Fruit fly (Drosophila melanogaster) whole organism, embryonic: ENCODE results near the gene CAH4.

Experiments
- Atf-2 ChIP-seq: fragments of 200-800 bp; sonication (Bioruptor generic); optimal IDR thresholded peaks from 2 replicates; lab custom pipeline; 2016; ENCODE audit warnings: missing biosample characterization, missing genetic modification characterization
- BEAF-32 ChIP-seq: fragments of 200-800 bp; sonication (Bioruptor generic); optimal IDR thresholded peaks from 3 replicates; lab custom pipeline; 2017; ENCODE audit warnings: missing biosample characterization, missing genetic modification characterization, mild to moderate bottlenecking, moderate library complexity, missing genetic modification reagents
- CG10147 ChIP-seq: fragments of 200-800 bp; sonication (Bioruptor generic); optimal IDR thresholded peaks from 2 replicates; lab custom pipeline; 2019; ENCODE audit warnings: missing biosample characterization, mild to moderate bottlenecking, missing genetic modification characterization, moderate library complexity
- CG10654 ChIP-seq: fragments of 200-800 bp; sonication (Bioruptor generic); optimal IDR thresholded peaks from 2 replicates; lab custom pipeline; 2016; ENCODE audit warnings: missing biosample characterization, missing genetic modification characterization
- CG11695 ChIP-seq: fragments of 200-800 bp; sonication (Bioruptor generic); IDR thresholded peaks from 3 replicates; pipeline ENCODE4 v1.3.6; 2022; ENCODE audit warnings: missing biosample characterization, missing genetic modification characterization
- CG12769 ChIP-seq: fragments of 200-800 bp; sonication (Bioruptor generic); optimal IDR thresholded peaks from 2 replicates; lab custom pipeline; 2019; ENCODE audit warnings: missing biosample characterization, mild to moderate bottlenecking, missing genetic modification characterization, moderate library complexity
- CG13894 ChIP-seq: fragments of 200-800 bp; sonication (Bioruptor generic); optimal IDR thresholded peaks from 3 replicates; lab custom pipeline; 2018; ENCODE audit warnings: missing biosample characterization, mild to moderate bottlenecking, missing genetic modification characterization, moderate library complexity
- CG14014 ChIP-seq: fragments of 200-800 bp; sonication (Bioruptor generic); IDR thresholded peaks from 2 replicates; pipeline ENCODE4 v1.3.6; 2022; ENCODE audit warnings: missing biosample characterization, missing genetic modification characterization
- CG14965 ChIP-seq: fragments of 200-800 bp; sonication (Bioruptor generic); optimal IDR thresholded peaks from 2 replicates; lab custom pipeline; 2016; ENCODE audit warnings: missing biosample characterization, missing genetic modification characterization, borderline replicate concordance
- CG16863 ChIP-seq: fragments of 200-800 bp; sonication (Bioruptor generic); optimal IDR thresholded peaks from 3 replicates; lab custom pipeline; 2016; ENCODE audit warnings: missing biosample characterization, missing genetic modification characterization
- CG17612 ChIP-seq: fragments of 200-800 bp; sonication (Bioruptor generic); IDR thresholded peaks from 2 replicates; pipeline ENCODE4 v1.3.6; 2022; ENCODE audit warnings: missing biosample characterization, missing genetic modification characterization
- CG17829 ChIP-seq: fragments of 200-800 bp; optimal IDR thresholded peaks from 2 replicates; lab custom pipeline; 2019; ENCODE audit warnings: missing biosample characterization, mild to moderate bottlenecking, missing genetic modification characterization, moderate library complexity
- CG31365 ChIP-seq: fragments of 200-800 bp; sonication (Bioruptor generic); optimal IDR thresholded peaks from 2 replicates; lab custom pipeline; 2018; ENCODE audit warnings: missing biosample characterization, mild to moderate bottlenecking, missing genetic modification characterization
- CG33213 ChIP-seq: fragments of 200-800 bp; sonication (Bioruptor generic); optimal IDR thresholded peaks from 3 replicates; lab custom pipeline; 2016; ENCODE audit warnings: missing biosample characterization, missing genetic modification characterization
- CG3726 ChIP-seq: fragments of 200-800 bp; sonication (Bioruptor generic); IDR thresholded peaks from 3 replicates; pipeline ENCODE4, ENCODE4 v1.3.6; 2022; ENCODE audit warnings: missing biosample characterization, missing genetic modification characterization
- CG3838 ChIP-seq: fragments of 200-800 bp; sonication (Bioruptor generic); optimal IDR thresholded peaks from 3 replicates; lab custom pipeline; 2016; ENCODE audit warnings: missing biosample characterization, missing genetic modification characterization
- CG7372 ChIP-seq: fragments of 200-800 bp; sonication (Bioruptor generic); IDR thresholded peaks from 2 replicates; pipeline ENCODE4 v1.3.6; 2022; ENCODE audit warnings: missing biosample characterization, missing genetic modification characterization
- CG7786 ChIP-seq: fragments of 200-800 bp; sonication (Bioruptor generic); optimal IDR thresholded peaks from 2 replicates; lab custom pipeline; 2016; ENCODE audit warnings: missing biosample characterization, missing genetic modification characterization
- CG8089 ChIP-seq: fragments of 200-800 bp; sonication (Bioruptor generic); optimal IDR thresholded peaks from 3 replicates; lab custom pipeline; 2016; ENCODE audit warnings: missing biosample characterization, missing genetic modification characterization
- Eip74EF ChIP-seq, 2 experiments: fragments of 200-800 bp in 1 of 2; fragments of >200 bp in 1 of 2; sonication (Bioruptor generic) in 1 of 2; optimal IDR thresholded peaks; 2 replicates each; lab custom pipeline; 2017 to 2019; ENCODE audit warnings: missing biosample characterization in 2 of 2, missing genetic modification characterization in 2 of 2, mild to moderate bottlenecking in 1 of 2, moderate library complexity in 1 of 2
- Fer1 ChIP-seq: fragments of 200-800 bp; sonication (Bioruptor generic); optimal IDR thresholded peaks from 2 replicates; lab custom pipeline; 2017; ENCODE audit warnings: missing biosample characterization, mild to moderate bottlenecking, missing genetic modification characterization
- Fer2 ChIP-seq: fragments of 200-800 bp; sonication (Bioruptor generic); optimal IDR thresholded peaks from 2 replicates; lab custom pipeline; 2018; ENCODE audit warnings: missing biosample characterization, mild to moderate bottlenecking, missing genetic modification characterization, moderate library complexity
- HLHmδ ChIP-seq: fragments of 200-800 bp; sonication (Bioruptor generic); optimal IDR thresholded peaks from 2 replicates; lab custom pipeline; 2018; ENCODE audit warnings: missing biosample characterization, mild to moderate bottlenecking, missing genetic modification characterization, moderate library complexity
- HmgZ ChIP-seq: fragments of 200-800 bp; sonication (Bioruptor generic); optimal IDR thresholded peaks from 2 replicates; lab custom pipeline; 2018; ENCODE audit warnings: missing biosample characterization, mild to moderate bottlenecking, missing genetic modification characterization
- Hr39 ChIP-seq: fragments of >200 bp; optimal IDR thresholded peaks from 2 replicates; lab custom pipeline; 2017
- MESR4 ChIP-seq: fragments of 200-800 bp; sonication (Bioruptor generic); optimal IDR thresholded peaks from 2 replicates; lab custom pipeline; 2018; ENCODE audit warnings: missing biosample characterization, mild to moderate bottlenecking, missing genetic modification characterization, moderate library complexity
- NC2α ChIP-seq: fragments of 200-800 bp; sonication (Bioruptor generic); optimal IDR thresholded peaks from 2 replicates; lab custom pipeline; 2016; ENCODE audit warnings: missing biosample characterization, missing genetic modification characterization
- Ravus ChIP-seq: fragments of 200-800 bp; sonication (Bioruptor generic); IDR thresholded peaks from 2 replicates; pipeline ENCODE4 v1.3.6; 2022; ENCODE audit warnings: missing biosample characterization, missing genetic modification characterization
- Trl ChIP-seq, 3 experiments: fragments of >200 bp in 2 of 3; fragments of 200-800 bp in 1 of 3; sonication (Bioruptor generic) in 1 of 3; optimal IDR thresholded peaks; 2 replicates in 1 of 3; 3 replicates in 2 of 3; lab custom pipeline; 2016 to 2017; ENCODE audit warnings: missing biosample characterization in 1 of 3, missing genetic modification characterization in 1 of 3
- al ChIP-seq: fragments of 200-800 bp; sonication (Bioruptor generic); IDR thresholded peaks from 2 replicates; pipeline ENCODE4 v1.3.6; 2022; ENCODE audit warnings: missing biosample characterization, missing genetic modification characterization
- az2 ChIP-seq: fragments of 200-800 bp; sonication (Bioruptor generic); optimal IDR thresholded peaks from 3 replicates; lab custom pipeline; 2016; ENCODE audit warnings: missing biosample characterization, missing genetic modification characterization
- bbx ChIP-seq: fragments of 200-800 bp; sonication (Bioruptor generic); IDR thresholded peaks from 2 replicates; pipeline ENCODE4 v1.3.6; 2022; ENCODE audit warnings: missing biosample characterization, missing genetic modification characterization; ENCODE audit not compliant: partially characterized antibody
- bcd ChIP-seq: fragments of 200-800 bp; sonication (Bioruptor generic); optimal IDR thresholded peaks from 2 replicates; lab custom pipeline; 2017; ENCODE audit warnings: missing biosample characterization, mild to moderate bottlenecking, missing genetic modification characterization
- bigmax ChIP-seq: fragments of 200-800 bp; sonication (Bioruptor generic); optimal IDR thresholded peaks from 2 replicates; lab custom pipeline; 2018; ENCODE audit warnings: missing biosample characterization, mild to moderate bottlenecking, missing genetic modification characterization
- bsh ChIP-seq, 2 experiments: fragments of 200-800 bp; sonication (Bioruptor generic); optimal IDR thresholded peaks; 2 replicates each; lab custom pipeline; 2017 to 2018; ENCODE audit warnings: mild to moderate bottlenecking in 2 of 2, missing biosample characterization in 2 of 2, missing genetic modification characterization in 2 of 2, moderate library complexity in 1 of 2
- crp ChIP-seq, 2 experiments: fragments of 200-800 bp; sonication (Bioruptor generic); optimal IDR thresholded peaks; 2 replicates in 1 of 2; 3 replicates in 1 of 2; lab custom pipeline; 2017; ENCODE audit warnings: missing biosample characterization in 2 of 2, missing genetic modification characterization in 2 of 2, mild to moderate bottlenecking in 1 of 2, moderate library complexity in 1 of 2
- ind ChIP-seq: fragments of 200-800 bp; sonication (Bioruptor generic); optimal IDR thresholded peaks from 3 replicates; lab custom pipeline; 2016; ENCODE audit warnings: missing biosample characterization, missing genetic modification characterization
- jing ChIP-seq: fragments of 200-800 bp; sonication (Bioruptor generic); optimal IDR thresholded peaks from 2 replicates; lab custom pipeline; 2018; ENCODE audit warnings: missing biosample characterization, mild to moderate bottlenecking, missing genetic modification characterization
- kah ChIP-seq: fragments of 200-800 bp; sonication (Bioruptor generic); optimal IDR thresholded peaks from 2 replicates; lab custom pipeline; 2018; ENCODE audit warnings: missing biosample characterization, mild to moderate bottlenecking, missing genetic modification characterization
- kni ChIP-seq: fragments of 200-800 bp; sonication (Bioruptor generic); optimal IDR thresholded peaks from 3 replicates; lab custom pipeline; 2017; ENCODE audit warnings: mild to moderate bottlenecking, missing biosample characterization, missing genetic modification reagents, missing genetic modification characterization
- lilli ChIP-seq: fragments of 200-800 bp; sonication (Bioruptor generic); optimal IDR thresholded peaks from 3 replicates; lab custom pipeline; 2016; ENCODE audit warnings: missing biosample characterization, missing genetic modification characterization
- maf-S ChIP-seq: fragments of 200-800 bp; sonication (Bioruptor generic); optimal IDR thresholded peaks from 2 replicates; lab custom pipeline; 2016; ENCODE audit warnings: missing biosample characterization, missing genetic modification characterization
- nerfin-2 ChIP-seq: fragments of 200-800 bp; sonication (Bioruptor generic); IDR thresholded peaks from 2 replicates; pipeline ENCODE4 v1.3.6; 2022; ENCODE audit warnings: missing biosample characterization, missing genetic modification characterization; ENCODE audit not compliant: partially characterized antibody
- pan ChIP-seq, 4 experiments: fragments of >200 bp in 3 of 4; fragments of 200-800 bp in 1 of 4; sonication (Bioruptor generic) in 1 of 4; optimal IDR thresholded peaks in 3 of 4; IDR thresholded peaks in 1 of 4; 2 replicates each; pipeline versions ENCODE4 v1.3.6 to Lab custom; 2017 to 2022; ENCODE audit warnings: missing biosample characterization in 2 of 4, missing genetic modification characterization in 2 of 4, mixed read lengths in 1 of 4
- pum ChIP-seq: fragments of 200-800 bp; sonication (Bioruptor generic); optimal IDR thresholded peaks from 2 replicates; lab custom pipeline; 2016; ENCODE audit warnings: missing biosample characterization, missing genetic modification characterization
- sima ChIP-seq: fragments of 200-800 bp; sonication (Bioruptor generic); optimal IDR thresholded peaks from 2 replicates; lab custom pipeline; 2016; ENCODE audit warnings: missing biosample characterization, missing genetic modification characterization
- slou ChIP-seq: fragments of 200-800 bp; sonication (Bioruptor generic); optimal IDR thresholded peaks from 3 replicates; lab custom pipeline; 2016; ENCODE audit warnings: missing biosample characterization, missing genetic modification characterization
- slp2 ChIP-seq: fragments of 200-800 bp; sonication (Bioruptor generic); optimal IDR thresholded peaks from 2 replicates; lab custom pipeline; 2016; ENCODE audit warnings: missing biosample characterization, missing genetic modification characterization
- tin ChIP-seq: fragments of 200-800 bp; sonication (Bioruptor generic); optimal IDR thresholded peaks from 3 replicates; lab custom pipeline; 2016; ENCODE audit warnings: missing biosample characterization, missing genetic modification characterization
- wor ChIP-seq: fragments of 200-800 bp; sonication (Bioruptor generic); IDR thresholded peaks from 2 replicates; pipeline ENCODE4 v1.3.6; 2022; ENCODE audit warnings: missing biosample characterization, missing genetic modification characterization

Gene CAH4

dm6 chr3R:24829887-24830351 lies 27.4 kb downstream of the CAH4 start, which contains the start of the genes Kaz and CG43273 (continued):
- peak; percentile 56 for TF ChIP-seq ind
- no peak for TF ChIP-seq Hr39 (lab: Kevin White, UChicago)
- no peak for TF ChIP-seq HLHmδ (GFP tag; lab: Kevin White, UChicago)
- peak; percentile 60; the same call in 1 of the 2 replicates for TF ChIP-seq CG14014
- TF ChIP-seq CG3838 (GFP tag; lab: Kevin White, UChicago): peak; percentile 8
- no peak for TF ChIP-seq Eip74EF (GFP tag; optimal IDR thresholded peaks at IDR 0.05; lab: Kevin White, UChicago)
- TF ChIP-seq CG8089 (GFP tag; lab: Kevin White, UChicago): no peak
- no peak for TF ChIP-seq wor (GFP tag; lab: Robert Waterston, UW)
- no peak for TF ChIP-seq CG3726 (GFP tag; lab: Robert Waterston, UW)
- TF ChIP-seq CG33213 (GFP tag; lab: Kevin White, UChicago): no peak
- no peak for TF ChIP-seq kni (GFP tag; lab: Kevin White, UChicago)
- peak; percentile 34 to 89 for TF ChIP-seq crp (GFP tag; optimal IDR thresholded peaks at IDR 0.05; lab: Kevin White, UChicago)
- peak; percentile 69 for TF ChIP-seq CG7372
- TF ChIP-seq Fer1 (GFP tag; lab: Kevin White, UChicago): no peak
- TF ChIP-seq al (GFP tag; lab: Robert Waterston, UW): peak; percentile 36; the same call in 1 of the 2 replicates
- no peak for TF ChIP-seq CG7786 (GFP tag; lab: Kevin White, UChicago)
- TF ChIP-seq pum (GFP tag; lab: Kevin White, UChicago): peak; percentile 0
- no peak; the same call in 1 of the 2 replicates for TF ChIP-seq Ravus (GFP tag; lab: Robert Waterston, UW)
- no peak for TF ChIP-seq jing
- no peak for TF ChIP-seq bbx (GFP tag; lab: Robert Waterston, UW)
- no peak for TF ChIP-seq bsh (GFP tag; optimal IDR thresholded peaks at IDR 0.05; lab: Kevin White, UChicago)
- TF ChIP-seq CG10654 (GFP tag; lab: Kevin White, UChicago): peak; percentile 17
- no peak for TF ChIP-seq NC2α (GFP tag; lab: Kevin White, UChicago)
- no peak for TF ChIP-seq CG16863 (GFP tag; lab: Kevin White, UChicago)
- no peak for TF ChIP-seq maf-S (GFP tag; lab: Kevin White, UChicago)
- TF ChIP-seq slp2: no peak
- TF ChIP-seq BEAF-32 (GFP tag; lab: Kevin White, UChicago): peak; percentile 27
- no peak for TF ChIP-seq CG11695
- peak; percentile 73 for TF ChIP-seq lilli (GFP tag; lab: Kevin White, UChicago)
- peak; percentile 67 for TF ChIP-seq bcd (GFP tag; lab: Kevin White, UChicago)
- no peak for TF ChIP-seq Atf-2 (GFP tag; lab: Kevin White, UChicago)
- TF ChIP-seq az2: peak; percentile 55
- no peak for TF ChIP-seq CG10147 (GFP tag; lab: Kevin White, UChicago)
- no peak for TF ChIP-seq CG12769 (tag; lab: Kevin White, UChicago)
- TF ChIP-seq nerfin-2 (GFP tag; lab: Robert Waterston, UW): no peak
- peak; percentile 39 for TF ChIP-seq Fer2 (tag; lab: Kevin White, UChicago)
- TF ChIP-seq CG17612 (GFP tag; lab: Robert Waterston, UW): no peak
- TF ChIP-seq CG17829 (tag; lab: Kevin White, UChicago): peak; percentile 73
- no peak for TF ChIP-seq CG31365 (tag; lab: Kevin White, UChicago)
- TF ChIP-seq tin (GFP tag; lab: Kevin White, UChicago): peak; percentile 52
- TF ChIP-seq slou (GFP tag; lab: Kevin White, UChicago): peak; percentile 35
- no peak for TF ChIP-seq CG14965 (GFP tag; lab: Kevin White, UChicago)
- no peak for TF ChIP-seq pan (optimal IDR thresholded peaks at IDR 0.05; lab: Kevin White, UChicago)
- no peak for TF ChIP-seq pan (GFP tag; optimal IDR thresholded peaks at IDR 0.05 in 1 of 2, IDR thresholded peaks at IDR 0.05 in 1 of 2)
- no peak for TF ChIP-seq sima (GFP tag; lab: Kevin White, UChicago)
- peak; percentile 74 for TF ChIP-seq HmgZ (tag; lab: Kevin White, UChicago)
- no peak for TF ChIP-seq MESR4 (GFP tag; lab: Kevin White, UChicago)
- no peak for TF ChIP-seq bigmax
- no peak for TF ChIP-seq CG13894
- TF ChIP-seq kah: no peak
- no peak for TF ChIP-seq Trl (optimal IDR thresholded peaks at IDR 0.05; lab: Kevin White, UChicago)
- TF ChIP-seq Trl (GFP tag; optimal IDR thresholded peaks at IDR 0.05; lab: Kevin White, UChicago): no peak
